Worm (Caenorhabditis elegans) whole organism, early embryonic: ENCODE results near the gene dcr-1.

Experiments used
- aly-1 ChIP-seq: sonication (generic microtip); optimal IDR thresholded peaks from 2 replicates; lab custom pipeline; 2016; ENCODE audit warnings: missing genetic modification characterization, missing compliant biosample characterization
- ama-1 ChIP-seq: fragments of 150-350 bp; optimal IDR thresholded peaks from 2 replicates; lab custom pipeline; 2014
- hmg-4 ChIP-seq: fragments of 200-800 bp; sonication (Bioruptor generic); optimal IDR thresholded peaks from 2 replicates; lab custom pipeline; 2018; ENCODE audit warnings: mild to moderate bottlenecking, missing genetic modification characterization, missing compliant biosample characterization
- tbx-37 ChIP-seq: fragments of 200-800 bp; sonication (Bioruptor generic); conservative IDR thresholded peaks from 2 replicates; pipeline ENCODE4 v1.3.6; 2022; ENCODE audit warnings: missing genetic modification reagents, missing genetic modification characterization, missing compliant biosample characterization

DNA sequence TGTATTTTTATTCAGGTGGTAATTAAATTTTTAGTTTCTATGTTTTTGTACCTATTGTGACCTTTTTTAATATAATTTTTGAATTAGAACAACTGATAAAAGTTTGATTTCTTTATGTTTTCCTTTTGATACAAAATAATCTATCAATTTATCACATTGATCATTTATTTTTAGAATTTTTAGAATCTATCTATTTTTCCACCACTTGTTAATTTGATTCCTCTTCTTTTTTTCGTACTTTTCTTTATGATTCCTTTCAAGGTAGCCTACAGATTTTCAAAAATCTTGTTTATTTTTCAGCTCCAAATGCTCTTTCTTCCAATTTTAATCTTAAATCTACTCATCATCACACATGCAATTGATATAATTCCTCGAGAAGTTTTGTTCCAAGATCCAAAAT lies 42.1 kb downstream of the dcr-1 start, which contains the start of gene dpf-6:
- TF ChIP-seq aly-1 (tag; lab: Kevin White, UChicago) (no peak), ama-1 (lab: Kevin White, UChicago) (no peak), tbx-37 (no peak), hmg-4 (no peak)
